Fruit fly (Drosophila melanogaster) whole organism, embryonic: ENCODE results near the gene Polr2D.

Source experiments
- Adf1 ChIP-seq: fragments of 200-800 bp; sonication (Bioruptor generic); IDR thresholded peaks from 2 replicates; pipeline ENCODE4 v1.3.6; 2022; ENCODE audit warnings: missing biosample characterization, missing genetic modification characterization
- B-H1 ChIP-seq: fragments of 200-800 bp; sonication (Bioruptor generic); IDR thresholded peaks from 3 replicates; pipeline ENCODE4 v1.3.6; 2022; ENCODE audit warnings: missing biosample characterization, missing genetic modification characterization
- CG11723 ChIP-seq: fragments of 200-800 bp; sonication (Bioruptor generic); optimal IDR thresholded peaks from 2 replicates; lab custom pipeline; 2017; ENCODE audit warnings: missing biosample characterization, mild to moderate bottlenecking, missing genetic modification characterization
- CG15073 ChIP-seq: fragments of 200-800 bp; sonication (Bioruptor generic); optimal IDR thresholded peaks from 2 replicates; lab custom pipeline; 2016; ENCODE audit warnings: missing biosample characterization, missing genetic modification characterization
- CG15479 ChIP-seq: fragments of 200-800 bp; sonication (Bioruptor generic); optimal IDR thresholded peaks from 3 replicates; lab custom pipeline; 2019; ENCODE audit warnings: missing biosample characterization, mild to moderate bottlenecking, missing genetic modification characterization, moderate library complexity
- CG15514 ChIP-seq: fragments of 200-800 bp; sonication (Bioruptor generic); optimal IDR thresholded peaks from 3 replicates; lab custom pipeline; 2017; ENCODE audit warnings: missing biosample characterization, missing genetic modification characterization, mild to moderate bottlenecking, moderate library complexity, missing genetic modification reagents
- CG15696 ChIP-seq: fragments of 200-800 bp; sonication (Bioruptor generic); optimal IDR thresholded peaks from 2 replicates; lab custom pipeline; 2019; ENCODE audit warnings: missing biosample characterization, mild to moderate bottlenecking, missing genetic modification characterization, moderate library complexity
- CG17328 ChIP-seq: fragments of 200-800 bp; sonication (Bioruptor generic); IDR thresholded peaks from 2 replicates; pipeline ENCODE4 v1.3.6; 2022; ENCODE audit warnings: missing biosample characterization, missing genetic modification characterization
- CG17829 ChIP-seq: fragments of 200-800 bp; optimal IDR thresholded peaks from 2 replicates; lab custom pipeline; 2019; ENCODE audit warnings: missing biosample characterization, mild to moderate bottlenecking, missing genetic modification characterization, moderate library complexity
- CG18599 ChIP-seq: fragments of 200-800 bp; sonication (Bioruptor generic); optimal IDR thresholded peaks from 3 replicates; lab custom pipeline; 2017; ENCODE audit warnings: missing biosample characterization, missing genetic modification characterization, mild to moderate bottlenecking, moderate library complexity, missing genetic modification reagents
- CG30403 ChIP-seq: fragments of 200-800 bp; sonication (Bioruptor generic); optimal IDR thresholded peaks from 3 replicates; lab custom pipeline; 2016; ENCODE audit warnings: missing biosample characterization, missing genetic modification characterization
- CG4328 ChIP-seq: fragments of 200-800 bp; sonication (Bioruptor generic); optimal IDR thresholded peaks from 3 replicates; lab custom pipeline; 2017; ENCODE audit warnings: missing biosample characterization, missing genetic modification reagents, missing genetic modification characterization
- CG43689 ChIP-seq: fragments of 200-800 bp; sonication (Bioruptor generic); IDR thresholded peaks from 2 replicates; pipeline ENCODE4 v1.3.6; 2022; ENCODE audit warnings: missing biosample characterization, missing genetic modification characterization
- CG4404 ChIP-seq: fragments of 200-800 bp; sonication (Bioruptor generic); IDR thresholded peaks from 2 replicates; pipeline ENCODE4 v1.3.6; 2022; ENCODE audit warnings: missing biosample characterization, missing genetic modification characterization
- CG4820 ChIP-seq: fragments of 200-800 bp; sonication (Bioruptor generic); optimal IDR thresholded peaks from 3 replicates; lab custom pipeline; 2016; ENCODE audit warnings: missing biosample characterization, missing genetic modification characterization
- CG6272 ChIP-seq: fragments of 200-800 bp; sonication (Bioruptor generic); IDR thresholded peaks from 2 replicates; pipeline ENCODE4 v1.3.6; 2022; ENCODE audit warnings: missing biosample characterization, missing genetic modification characterization
- CG7271 ChIP-seq: fragments of 200-800 bp; sonication (Bioruptor generic); optimal IDR thresholded peaks from 2 replicates; lab custom pipeline; 2018; ENCODE audit warnings: missing biosample characterization, mild to moderate bottlenecking, missing genetic modification characterization, moderate library complexity
- CG7357 ChIP-seq: fragments of 200-800 bp; sonication (Bioruptor generic); IDR thresholded peaks from 3 replicates; pipeline ENCODE4 v1.3.6; 2022; ENCODE audit warnings: missing biosample characterization, missing genetic modification characterization
- CG8089 ChIP-seq: fragments of 200-800 bp; sonication (Bioruptor generic); optimal IDR thresholded peaks from 3 replicates; lab custom pipeline; 2016; ENCODE audit warnings: missing biosample characterization, missing genetic modification characterization
- CG8478 ChIP-seq: fragments of >200 bp; optimal IDR thresholded peaks from 2 replicates; lab custom pipeline; 2018
- CG9609 ChIP-seq: fragments of 200-800 bp; sonication (Bioruptor generic); optimal IDR thresholded peaks from 3 replicates; lab custom pipeline; 2016; ENCODE audit warnings: missing biosample characterization, missing genetic modification characterization
- CG9727 ChIP-seq: fragments of 200-800 bp; sonication (Bioruptor generic); optimal IDR thresholded peaks from 3 replicates; lab custom pipeline; 2017; ENCODE audit warnings: missing biosample characterization, mild to moderate bottlenecking, missing genetic modification characterization
- Ets97D ChIP-seq: fragments of 200-800 bp; sonication (Bioruptor generic); optimal IDR thresholded peaks from 3 replicates; lab custom pipeline; 2016; ENCODE audit warnings: missing biosample characterization, missing genetic modification characterization
- Gsc ChIP-seq: fragments of 200-800 bp; sonication (Bioruptor generic); IDR thresholded peaks from 2 replicates; pipeline ENCODE4 v1.3.6; 2022; ENCODE audit warnings: missing biosample characterization, missing genetic modification characterization
- Hand ChIP-seq: fragments of 200-800 bp; sonication (Bioruptor generic); optimal IDR thresholded peaks from 2 replicates; lab custom pipeline; 2017; ENCODE audit warnings: mild to moderate bottlenecking, missing biosample characterization, missing genetic modification reagents, missing genetic modification characterization
- Hmx ChIP-seq: fragments of 200-800 bp; sonication (Bioruptor generic); optimal IDR thresholded peaks from 2 replicates; lab custom pipeline; 2016; ENCODE audit warnings: missing biosample characterization, missing genetic modification characterization
- Hr3 ChIP-seq: fragments of 200-800 bp; sonication (Bioruptor generic); optimal IDR thresholded peaks from 3 replicates; lab custom pipeline; 2016; ENCODE audit warnings: missing biosample characterization, missing genetic modification characterization
- Jarid2 ChIP-seq: fragments of 200-800 bp; sonication (Bioruptor generic); optimal IDR thresholded peaks from 3 replicates; lab custom pipeline; 2017; ENCODE audit warnings: mild to moderate bottlenecking, missing biosample characterization, missing genetic modification reagents, missing genetic modification characterization
- Lpt ChIP-seq: fragments of >200 bp; optimal IDR thresholded peaks from 2 replicates; lab custom pipeline; 2018; ENCODE audit warnings: missing biosample characterization, missing genetic modification characterization
- MESR4 ChIP-seq: fragments of 200-800 bp; sonication (Bioruptor generic); optimal IDR thresholded peaks from 2 replicates; lab custom pipeline; 2018; ENCODE audit warnings: missing biosample characterization, mild to moderate bottlenecking, missing genetic modification characterization, moderate library complexity
- Nf-YA ChIP-seq: fragments of 200-800 bp; sonication (Bioruptor generic); IDR thresholded peaks from 2 replicates; pipeline ENCODE4 v1.3.6; 2022; ENCODE audit warnings: missing biosample characterization, missing genetic modification characterization
- Oaz ChIP-seq: fragments of 200-800 bp; sonication (Bioruptor generic); IDR thresholded peaks from 2 replicates; pipeline ENCODE4 v1.3.6; 2022; ENCODE audit warnings: missing biosample characterization, missing genetic modification characterization
- Oli ChIP-seq: fragments of 200-800 bp; sonication (Bioruptor generic); optimal IDR thresholded peaks from 2 replicates; lab custom pipeline; 2018; ENCODE audit warnings: missing biosample characterization, mild to moderate bottlenecking, missing genetic modification characterization, moderate library complexity
- Sin3A ChIP-seq: fragments of >200 bp; optimal IDR thresholded peaks from 2 replicates; lab custom pipeline; 2018
- Xrp1 ChIP-seq: fragments of 200-800 bp; sonication (Bioruptor generic); IDR thresholded peaks from 2 replicates; pipeline ENCODE4 v1.3.6; 2022; ENCODE audit warnings: missing biosample characterization, missing genetic modification characterization
- al ChIP-seq: fragments of 200-800 bp; sonication (Bioruptor generic); IDR thresholded peaks from 2 replicates; pipeline ENCODE4 v1.3.6; 2022; ENCODE audit warnings: missing biosample characterization, missing genetic modification characterization
- bcd ChIP-seq: fragments of 200-800 bp; sonication (Bioruptor generic); optimal IDR thresholded peaks from 2 replicates; lab custom pipeline; 2017; ENCODE audit warnings: missing biosample characterization, mild to moderate bottlenecking, missing genetic modification characterization
- bigmax ChIP-seq: fragments of 200-800 bp; sonication (Bioruptor generic); optimal IDR thresholded peaks from 2 replicates; lab custom pipeline; 2018; ENCODE audit warnings: missing biosample characterization, mild to moderate bottlenecking, missing genetic modification characterization
- cad ChIP-seq: fragments of >200 bp; optimal IDR thresholded peaks from 2 replicates; lab custom pipeline; 2017; ENCODE audit warnings: missing biosample characterization, missing genetic modification characterization
- cg ChIP-seq: fragments of 200-800 bp; sonication (Bioruptor generic); optimal IDR thresholded peaks from 3 replicates; lab custom pipeline; 2019; ENCODE audit warnings: missing biosample characterization, mild to moderate bottlenecking, missing genetic modification characterization, moderate library complexity
- dmrt11E ChIP-seq: fragments of 200-800 bp; sonication (Bioruptor generic); optimal IDR thresholded peaks from 3 replicates; lab custom pipeline; 2018; ENCODE audit warnings: missing biosample characterization, mild to moderate bottlenecking, missing genetic modification characterization, moderate library complexity
- fd64A ChIP-seq: fragments of 200-800 bp; sonication (Bioruptor generic); optimal IDR thresholded peaks from 3 replicates; lab custom pipeline; 2018; ENCODE audit warnings: missing biosample characterization, mild to moderate bottlenecking, missing genetic modification characterization
- ftz-f1 ChIP-seq: fragments of 200-800 bp; sonication (Bioruptor generic); optimal IDR thresholded peaks from 2 replicates; lab custom pipeline; 2016; ENCODE audit warnings: missing biosample characterization, missing genetic modification characterization
- gfzf ChIP-seq: fragments of 200-800 bp; sonication (Bioruptor generic); optimal IDR thresholded peaks from 2 replicates; lab custom pipeline; 2016; ENCODE audit warnings: missing biosample characterization, mild to moderate bottlenecking, missing genetic modification characterization, moderate library complexity
- jing ChIP-seq: fragments of 200-800 bp; sonication (Bioruptor generic); optimal IDR thresholded peaks from 2 replicates; lab custom pipeline; 2018; ENCODE audit warnings: missing biosample characterization, mild to moderate bottlenecking, missing genetic modification characterization
- pb ChIP-seq: fragments of 200-800 bp; sonication (Bioruptor generic); optimal IDR thresholded peaks from 3 replicates; lab custom pipeline; 2016; ENCODE audit warnings: missing biosample characterization, missing genetic modification characterization
- pum ChIP-seq: fragments of 200-800 bp; sonication (Bioruptor generic); optimal IDR thresholded peaks from 2 replicates; lab custom pipeline; 2016; ENCODE audit warnings: missing biosample characterization, missing genetic modification characterization
- rib ChIP-seq: fragments of 200-800 bp; sonication (Bioruptor generic); IDR thresholded peaks from 2 replicates; pipeline ENCODE4 v1.3.6; 2022; ENCODE audit warnings: missing biosample characterization, missing genetic modification characterization
- sc ChIP-seq, 3 experiments: fragments of >200 bp in 2 of 3; fragments of 200-800 bp in 1 of 3; sonication (Bioruptor generic) in 1 of 3; optimal IDR thresholded peaks; 2 replicates in 2 of 3; 3 replicates in 1 of 3; lab custom pipeline; 2017; ENCODE audit warnings: mild to moderate bottlenecking in 1 of 3, missing biosample characterization in 1 of 3, missing genetic modification characterization in 1 of 3, missing genetic modification reagents in 1 of 3
- so ChIP-seq: fragments of 200-800 bp; sonication (Bioruptor generic); IDR thresholded peaks from 3 replicates; pipeline ENCODE4 v1.3.6; 2022; ENCODE audit warnings: missing biosample characterization, missing genetic modification characterization
- tap ChIP-seq: fragments of 200-800 bp; optimal IDR thresholded peaks from 3 replicates; lab custom pipeline; 2019; ENCODE audit warnings: missing biosample characterization, mild to moderate bottlenecking, missing genetic modification characterization, moderate library complexity
- usp ChIP-seq: fragments of >200 bp; optimal IDR thresholded peaks from 2 replicates; lab custom pipeline; 2017; ENCODE audit warnings: missing biosample characterization, missing genetic modification characterization
- zf30C ChIP-seq: fragments of 200-800 bp; sonication (Bioruptor generic); optimal IDR thresholded peaks from 3 replicates; lab custom pipeline; 2018; ENCODE audit warnings: missing biosample characterization, mild to moderate bottlenecking, missing genetic modification characterization

The Polr2D gene

dm6 chr3R:18267489-18267888 is 12.2 kb upstream of the Polr2D start, which contains the start of gene CG18599:
Gene CG18599, plus strand, starts transcription at chr3R:18267789.
- TF ChIP-seq CG30403 (GFP tag; lab: Kevin White, UChicago) (no peak), CG15479 (GFP tag; lab: Kevin White, UChicago) (no peak), sc (optimal IDR thresholded peaks at IDR 0.05; lab: Kevin White, UChicago) (no peak), sc (GFP tag; optimal IDR thresholded peaks at IDR 0.05; lab: Kevin White, UChicago) (no peak), CG4820 (GFP tag; lab: Kevin White, UChicago) (no peak), dmrt11E (tag; lab: Kevin White, UChicago) (no peak), CG15696 (tag; lab: Kevin White, UChicago) (no peak), Jarid2 (no peak), Hmx (GFP tag; lab: Kevin White, UChicago) (no peak), CG9609 (GFP tag; lab: Kevin White, UChicago) (no peak), so (no peak), Hr3 (no peak), cad (GFP tag; lab: Kevin White, UChicago) (no peak), CG6272 (GFP tag; lab: Robert Waterston, UW) (0 out of 2 replicates have a peak, but pooled peaks have one; percentile 25), CG7271 (tag; lab: Kevin White, UChicago) (peak; percentile 36), B-H1 (GFP tag; lab: Robert Waterston, UW) (no peak), usp (no peak), Lpt (no peak), Oli (tag; lab: Kevin White, UChicago) (no peak), al (GFP tag; lab: Robert Waterston, UW) (no peak), Gsc (GFP tag; lab: Robert Waterston, UW) (no peak), rib (GFP tag; lab: Robert Waterston, UW) (no peak), CG8478 (no peak), CG8089 (GFP tag; lab: Kevin White, UChicago) (no peak), CG4404 (peak; percentile 19; the same call in 1 of the 2 replicates), CG9727 (no peak), pb (no peak), tap (tag; lab: Kevin White, UChicago) (no peak), CG17829 (no peak), CG4328 (GFP tag; lab: Kevin White, UChicago) (no peak), Nf-YA (GFP tag; lab: Robert Waterston, UW) (0 out of 2 replicates have a peak, but pooled peaks have one; percentile 20), Adf1 (GFP tag; lab: Robert Waterston, UW) (peak; percentile 57), bigmax (GFP tag; lab: Kevin White, UChicago) (no peak), CG43689 (GFP tag; lab: Robert Waterston, UW) (peak; percentile 9; the same call in 1 of the 2 replicates), CG17328 (GFP tag; lab: Robert Waterston, UW) (no peak), Xrp1 (GFP tag; lab: Robert Waterston, UW) (no peak), cg (GFP tag; lab: Kevin White, UChicago) (peak; percentile 33), Oaz (no peak), Sin3A (lab: Kevin White, UChicago) (no peak), CG11723 (GFP tag; lab: Kevin White, UChicago) (no peak), ftz-f1 (GFP tag; lab: Kevin White, UChicago) (no peak), fd64A (GFP tag; lab: Kevin White, UChicago) (no peak), zf30C (no peak), pum (GFP tag; lab: Kevin White, UChicago) (no peak), gfzf (GFP tag; lab: Kevin White, UChicago) (no peak), CG15514 (GFP tag; lab: Kevin White, UChicago) (peak; percentile 49), MESR4 (no peak), Ets97D (GFP tag; lab: Kevin White, UChicago) (peak; percentile 48), CG7357 (GFP tag; lab: Robert Waterston, UW) (no peak), CG18599 (GFP tag; lab: Kevin White, UChicago) (no peak), CG15073 (GFP tag; lab: Kevin White, UChicago) (no peak), Hand (GFP tag; lab: Kevin White, UChicago) (no peak), jing (no peak), bcd (GFP tag; lab: Kevin White, UChicago) (no peak)
